Fruit fly (Drosophila melanogaster): ENCODE measurements around the gene Fkbp39.

Gene Fkbp39

dm6 chr3R:15342432-15342925 is 9.5 kb upstream of the Fkbp39 start (continued):
- no peak for TF ChIP-seq YL-1 (GFP tag; optimal IDR thresholded peaks at IDR 0.05)
- TF ChIP-seq CG34422 (GFP tag; IDR thresholded peaks at IDR 0.05): peak; percentile 70; the same call in 1 of the 3 replicates
- peak; percentile 16; the same call in 1 of the 2 replicates for TF ChIP-seq CG31224 (GFP tag; IDR thresholded peaks at IDR 0.05)
- no peak for TF ChIP-seq pan (optimal IDR thresholded peaks at IDR 0.05)
- TF ChIP-seq pan (GFP tag; optimal IDR thresholded peaks at IDR 0.05 in 1 of 2, IDR thresholded peaks at IDR 0.05 in 1 of 2): peak in 1 of 2 experiments; percentile 34
- peak; percentile 30; the same call in 1 of the 2 replicates for TF ChIP-seq E2f2 (GFP tag; IDR thresholded peaks at IDR 0.05)
- no peak; the same call in 2 of the 3 replicates for TF ChIP-seq CG11695 (GFP tag; IDR thresholded peaks at IDR 0.05)
- TF ChIP-seq Blimp-1 (GFP tag; optimal IDR thresholded peaks at IDR 0.05): peak; percentile 63
- TF ChIP-seq grau (tag; optimal IDR thresholded peaks at IDR 0.05): peak; percentile 93
- peak; percentile 9; the same call in 2 of the 4 replicates for TF ChIP-seq Gug (GFP tag; IDR thresholded peaks at IDR 0.05)
- TF ChIP-seq CG4730 (GFP tag; IDR thresholded peaks at IDR 0.05): 0 out of 2 replicates have a peak, but pooled peaks have one; percentile 5
- peak; percentile 15; the same call in 1 of the 2 replicates for TF ChIP-seq CG14441 (GFP tag; IDR thresholded peaks at IDR 0.05)
- TF ChIP-seq H2.0 (GFP tag; IDR thresholded peaks at IDR 0.05): peak; percentile 7; the same call in 1 of the 2 replicates
- TF ChIP-seq hkb (optimal IDR thresholded peaks at IDR 0.05): no peak
- 0 out of 2 replicates have a peak, but pooled peaks have one; percentile 23 for TF ChIP-seq hkb (GFP tag; IDR thresholded peaks at IDR 0.05)
- no peak for TF ChIP-seq CG6254 (GFP tag; optimal IDR thresholded peaks at IDR 0.05)
- TF ChIP-seq stc (GFP tag; IDR thresholded peaks at IDR 0.05): peak; percentile 4; the same call in 1 of the 2 replicates
- TF ChIP-seq Xrp1 (GFP tag; IDR thresholded peaks at IDR 0.05): 0 out of 2 replicates have a peak, but pooled peaks have one; percentile 32
- TF ChIP-seq Stat92E (GFP tag; optimal IDR thresholded peaks at IDR 0.05): no peak
- TF ChIP-seq CG14667 (GFP tag; IDR thresholded peaks at IDR 0.05): peak; percentile 34; the same call in 1 of the 2 replicates

dm6 chr3R:15340052-15340732 is 7.3 kb upstream of the Fkbp39 start, which contains the start of gene SerRS-m:
Gene SerRS-m, plus strand, starts transcription at chr3R:15340667.
- no peak for TF ChIP-seq CG8281 (tag; optimal IDR thresholded peaks at IDR 0.05)
- no peak for TF ChIP-seq stwl (tag; optimal IDR thresholded peaks at IDR 0.05)
- TF ChIP-seq CG9817 (tag; optimal IDR thresholded peaks at IDR 0.05): no peak
- no peak for TF ChIP-seq btn (GFP tag; optimal IDR thresholded peaks at IDR 0.05)
- TF ChIP-seq CG4617 (GFP tag; optimal IDR thresholded peaks at IDR 0.05; ENCODE audit: borderline replicate concordance): no peak
- TF ChIP-seq CG12071 (GFP tag; optimal IDR thresholded peaks at IDR 0.05): no peak
- TF ChIP-seq CG5245 (GFP tag; optimal IDR thresholded peaks at IDR 0.05): no peak
- TF ChIP-seq H15 (GFP tag; IDR thresholded peaks at IDR 0.05): no peak
- TF ChIP-seq CG12391 (tag; optimal IDR thresholded peaks at IDR 0.05): peak; percentile 24
- no peak for TF ChIP-seq scrt (GFP tag; optimal IDR thresholded peaks at IDR 0.05)
- no peak for TF ChIP-seq crol (GFP tag; IDR thresholded peaks at IDR 0.05)
- TF ChIP-seq CG13894 (tag; optimal IDR thresholded peaks at IDR 0.05): no peak
- no peak for TF ChIP-seq her (GFP tag; optimal IDR thresholded peaks at IDR 0.05)
- TF ChIP-seq hbn (GFP tag; IDR thresholded peaks at IDR 0.05; ENCODE audit: partially characterized antibody): no peak
- no peak for TF ChIP-seq z (GFP tag; IDR thresholded peaks at IDR 0.05)
- no peak for TF ChIP-seq CG7963 (GFP tag; IDR thresholded peaks at IDR 0.05; ENCODE audit: partially characterized antibody)
- TF ChIP-seq jumu (GFP tag; optimal IDR thresholded peaks at IDR 0.05): no peak
- no peak for TF ChIP-seq Hsf (GFP tag; optimal IDR thresholded peaks at IDR 0.05)
- TF ChIP-seq Atf6 (GFP tag; IDR thresholded peaks at IDR 0.05): no peak
- TF ChIP-seq ttk (GFP tag; IDR thresholded peaks at IDR 0.05): no peak
- TF ChIP-seq CG6791 (GFP tag; IDR thresholded peaks at IDR 0.05; ENCODE audit: partially characterized antibody): no peak
- no peak for TF ChIP-seq fd96Cb (tag; optimal IDR thresholded peaks at IDR 0.05)
- TF ChIP-seq Dek (tag; optimal IDR thresholded peaks at IDR 0.05): no peak
- TF ChIP-seq CG1603 (tag; optimal IDR thresholded peaks at IDR 0.05): peak; percentile 19
- no peak for TF ChIP-seq bab2 (GFP tag; optimal IDR thresholded peaks at IDR 0.05)
- peak; percentile 11 for TF ChIP-seq lilli (GFP tag; optimal IDR thresholded peaks at IDR 0.05)
- no peak for TF ChIP-seq knrl (GFP tag; IDR thresholded peaks at IDR 0.05; ENCODE audit: partially characterized antibody)
- TF ChIP-seq cato (GFP tag; optimal IDR thresholded peaks at IDR 0.05; ENCODE audit: borderline replicate concordance): no peak
- TF ChIP-seq wor (GFP tag; IDR thresholded peaks at IDR 0.05): no peak

Data from whole organism, embryonic.